Fruit fly (Drosophila melanogaster): Measurements from ENCODE around the gene CG14711.

Gene CG14711

dm6 chr3R:11673955-11674663 lies 51.0 kb downstream of the CG14711 start, which contains the start of gene CG14715:
Gene CG14715 (plus strand): TSS chr3R:11674221.
- TF ChIP-seq CG12768 (GFP tag; optimal IDR thresholded peaks at IDR 0.05) (no peak), CG7045 (GFP tag; optimal IDR thresholded peaks at IDR 0.05) (peak; percentile 9), CG33017 (tag; optimal IDR thresholded peaks at IDR 0.05) (no peak), CG1620 (GFP tag; optimal IDR thresholded peaks at IDR 0.05) (peak; percentile 52), toe (GFP tag; optimal IDR thresholded peaks at IDR 0.05) (peak; percentile 61), cnc (optimal IDR thresholded peaks at IDR 0.05) (no peak), Clk (GFP tag; optimal IDR thresholded peaks at IDR 0.05) (no peak), CG14711 (tag; optimal IDR thresholded peaks at IDR 0.05) (peak; percentile 51), Mnt (GFP tag; optimal IDR thresholded peaks at IDR 0.05) (peak; percentile 39), Hr96 (GFP tag; optimal IDR thresholded peaks at IDR 0.05) (peak; percentile 37), Crg-1 (GFP tag; optimal IDR thresholded peaks at IDR 0.05) (no peak), ovo (GFP tag; optimal IDR thresholded peaks at IDR 0.05) (peak; percentile 1), CG7101 (tag; optimal IDR thresholded peaks at IDR 0.05) (peak; percentile 60), pad (GFP tag; optimal IDR thresholded peaks at IDR 0.05) (no peak), CG5204 (GFP tag; optimal IDR thresholded peaks at IDR 0.05) (no peak), CG11617 (GFP tag; optimal IDR thresholded peaks at IDR 0.05) (peak; percentile 9), cic (GFP tag; optimal IDR thresholded peaks at IDR 0.05) (no peak), bab1 (GFP tag; optimal IDR thresholded peaks at IDR 0.05) (peak; percentile 79), kay (GFP tag; ENCODE audit: borderline replicate concordance) (no peak), tj (GFP tag; optimal IDR thresholded peaks at IDR 0.05) (peak; percentile 9)
